Fruit fly (Drosophila melanogaster): ENCODE data around the gene mrn.

mrn gene

DNA sequence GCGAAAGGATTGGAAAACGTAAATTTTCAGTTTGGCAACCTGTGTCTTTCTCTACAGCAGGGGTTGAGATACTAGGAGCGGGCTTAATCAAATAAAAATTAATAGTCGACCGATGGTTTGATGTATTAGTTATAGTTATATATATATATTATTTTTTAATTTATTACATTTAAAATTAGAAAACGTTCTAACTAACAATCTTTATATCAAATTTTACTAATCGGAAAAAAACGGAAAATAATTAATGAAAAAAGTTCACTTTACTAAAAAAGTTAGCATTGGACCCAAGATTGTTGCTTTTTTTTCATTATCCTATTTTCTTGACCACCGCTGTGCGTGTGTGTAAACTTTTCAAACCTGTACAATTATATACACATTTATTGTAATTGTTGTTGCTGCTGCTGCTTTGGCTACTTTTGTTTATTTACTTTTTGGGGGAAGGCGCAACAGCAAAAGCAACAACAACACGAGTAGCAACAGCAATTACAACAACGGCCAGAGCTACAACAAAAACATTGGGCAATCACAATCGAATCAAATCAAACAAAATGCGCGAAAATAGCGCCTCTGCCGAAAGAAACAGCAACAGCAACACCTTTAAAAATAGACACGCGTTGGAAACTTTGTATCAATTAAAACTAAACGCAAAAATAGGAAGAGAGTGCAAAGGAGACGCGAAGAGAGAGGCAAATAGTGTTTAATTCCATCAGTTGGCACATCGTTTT, 12.4 kb upstream of the mrn start (continued):
- TF ChIP-seq prd (optimal IDR thresholded peaks at IDR 0.05) (no peak), prd (GFP tag; IDR thresholded peaks at IDR 0.05) (peak; percentile 46; the same call in 2 of the 3 replicates), org-1 (GFP tag; optimal IDR thresholded peaks at IDR 0.05) (peak; percentile 15), E2f2 (GFP tag; IDR thresholded peaks at IDR 0.05) (peak; percentile 30; the same call in 1 of the 2 replicates), Drgx (GFP tag; IDR thresholded peaks at IDR 0.05) (peak; percentile 56), Hr78 (GFP tag; optimal IDR thresholded peaks at IDR 0.05) (no peak), dysf (GFP tag; IDR thresholded peaks at IDR 0.05) (peak; percentile 67; the same call in 2 of the 3 replicates), Oli (tag; optimal IDR thresholded peaks at IDR 0.05) (peak; percentile 71), dati (GFP tag; IDR thresholded peaks at IDR 0.05) (0 out of 2 replicates have a peak, but pooled peaks have one; percentile 14), pum (GFP tag; optimal IDR thresholded peaks at IDR 0.05) (no peak), gem (tag; optimal IDR thresholded peaks at IDR 0.05) (peak; percentile 85), gce (GFP tag; IDR thresholded peaks at IDR 0.05) (no peak), CG15514 (GFP tag; optimal IDR thresholded peaks at IDR 0.05) (peak; percentile 32), scrt (GFP tag; optimal IDR thresholded peaks at IDR 0.05) (peak; percentile 4), CG8924 (tag; optimal IDR thresholded peaks at IDR 0.05) (peak; percentile 77), bsh (GFP tag; optimal IDR thresholded peaks at IDR 0.05) (peak in 1 of 2 experiments; percentile 53), caup (GFP tag; optimal IDR thresholded peaks at IDR 0.05; ENCODE audit: severe bottlenecking) (peak; percentile 58), CG7556 (GFP tag; optimal IDR thresholded peaks at IDR 0.05) (peak; percentile 62), vvl (GFP tag; IDR thresholded peaks at IDR 0.05) (0 out of 2 replicates have a peak, but pooled peaks have one; percentile 36), NC2α (GFP tag; optimal IDR thresholded peaks at IDR 0.05) (no peak), CG6683 (GFP tag; optimal IDR thresholded peaks at IDR 0.05) (peak; percentile 45), CG3163 (GFP tag; optimal IDR thresholded peaks at IDR 0.05) (no peak), CG16863 (GFP tag; optimal IDR thresholded peaks at IDR 0.05) (peak; percentile 1), CG9437 (GFP tag; optimal IDR thresholded peaks at IDR 0.05) (peak; percentile 70), CG32532 (GFP tag; IDR thresholded peaks at IDR 0.05) (peak; percentile 63; the same call in 1 of the 2 replicates), PHDP (tag; optimal IDR thresholded peaks at IDR 0.05) (peak; percentile 75), H2.0 (GFP tag; IDR thresholded peaks at IDR 0.05) (peak; percentile 16; the same call in 1 of the 2 replicates), pan (optimal IDR thresholded peaks at IDR 0.05) (no peak), pan (GFP tag; optimal IDR thresholded peaks at IDR 0.05 in 1 of 2, IDR thresholded peaks at IDR 0.05 in 1 of 2) (peak in 1 of 2 experiments; percentile 72), CG6254 (GFP tag; optimal IDR thresholded peaks at IDR 0.05) (peak; percentile 24), CG3281 (GFP tag; optimal IDR thresholded peaks at IDR 0.05) (peak; percentile 75), croc (GFP tag; conservative IDR thresholded peaks at IDR 0.05) (no peak), ind (GFP tag; optimal IDR thresholded peaks at IDR 0.05) (peak; percentile 14), gsb (GFP tag; IDR thresholded peaks at IDR 0.05) (no peak), Fer2 (tag; optimal IDR thresholded peaks at IDR 0.05) (peak; percentile 9), HmgZ (tag; optimal IDR thresholded peaks at IDR 0.05) (no peak), bcd (GFP tag; optimal IDR thresholded peaks at IDR 0.05) (peak; percentile 54), shn (GFP tag; optimal IDR thresholded peaks at IDR 0.05) (no peak), CG14710 (tag; optimal IDR thresholded peaks at IDR 0.05) (peak; percentile 25), ttk (GFP tag; IDR thresholded peaks at IDR 0.05) (0 out of 2 replicates have a peak, but pooled peaks have one; percentile 9), Ada2b (GFP tag; IDR thresholded peaks at IDR 0.05) (0 out of 2 replicates have a peak, but pooled peaks have one; percentile 17), CG17361 (GFP tag; IDR thresholded peaks at IDR 0.05) (peak; percentile 76), CG3407 (GFP tag; optimal IDR thresholded peaks at IDR 0.05) (peak; percentile 18), cg (GFP tag; optimal IDR thresholded peaks at IDR 0.05) (no peak), seq (GFP tag; IDR thresholded peaks at IDR 0.05) (peak; percentile 32; the same call in 1 of the 2 replicates), D (optimal IDR thresholded peaks at IDR 0.05) (no peak), D (GFP tag; optimal IDR thresholded peaks at IDR 0.05) (peak; percentile 21), hkb (optimal IDR thresholded peaks at IDR 0.05) (no peak), hkb (GFP tag; IDR thresholded peaks at IDR 0.05) (peak; percentile 69)

Measured in whole organism, embryonic.